Worm (Caenorhabditis elegans) whole organism, mixed stage, embryonic: Measurements from ENCODE around the gene T14G8.3.

ENCODE experiments used
- M03D4.4 ChIP-seq: sonication (generic microtip); optimal IDR thresholded peaks from 2 replicates; lab custom pipeline; 2017; ENCODE audit warnings: mild to moderate bottlenecking, missing genetic modification characterization, missing compliant biosample characterization
- bed-3 ChIP-seq: fragments of 200-800 bp; sonication (Bioruptor generic); optimal IDR thresholded peaks from 3 replicates; lab custom pipeline; 2018; ENCODE audit warnings: mild to moderate bottlenecking, missing genetic modification characterization, moderate library complexity, missing compliant biosample characterization
- ceh-39 ChIP-seq: fragments of 150-350 bp; optimal IDR thresholded peaks from 2 replicates; lab custom pipeline; 2014; ENCODE audit warnings: missing biosample characterization, missing genetic modification characterization
- ceh-43 ChIP-seq: fragments of 200-800 bp; sonication (Bioruptor generic); optimal IDR thresholded peaks from 2 replicates; lab custom pipeline; 2018; ENCODE audit warnings: mild to moderate bottlenecking, missing genetic modification characterization, moderate library complexity, missing compliant biosample characterization
- ces-1 ChIP-seq: fragments of 150-350 bp; optimal IDR thresholded peaks from 2 replicates; lab custom pipeline; 2014; ENCODE audit warnings: missing biosample characterization, missing genetic modification reagents, missing genetic modification characterization
- elt-1 ChIP-seq: sonication (generic microtip); optimal IDR thresholded peaks from 2 replicates; lab custom pipeline; 2017; ENCODE audit warnings: missing genetic modification characterization, mild to moderate bottlenecking, missing compliant biosample characterization, antibody characterized with exemption, moderate library complexity, borderline replicate concordance; ENCODE audit not compliant: insufficient read depth
- elt-3 ChIP-seq: fragments of 150-350 bp; optimal IDR thresholded peaks from 2 replicates; lab custom pipeline; 2014; ENCODE audit warnings: missing biosample characterization, missing genetic modification characterization
- flh-1 ChIP-seq: fragments of 200-800 bp; sonication (Bioruptor generic); optimal IDR thresholded peaks from 2 replicates; lab custom pipeline; 2018; ENCODE audit warnings: mild to moderate bottlenecking, missing genetic modification characterization, moderate library complexity, missing compliant biosample characterization
- ham-2 ChIP-seq: fragments of 200-800 bp; sonication (Bioruptor generic); optimal IDR thresholded peaks from 2 replicates; lab custom pipeline; 2018; ENCODE audit warnings: mild to moderate bottlenecking, missing genetic modification characterization, missing compliant biosample characterization
- lin-13 ChIP-seq: fragments of 150-350 bp; optimal IDR thresholded peaks from 2 replicates; lab custom pipeline; 2014; ENCODE audit warnings: missing biosample characterization, missing genetic modification characterization
- lin-32 ChIP-seq: fragments of 200-800 bp; sonication (Bioruptor generic); optimal IDR thresholded peaks from 2 replicates; lab custom pipeline; 2018; ENCODE audit warnings: mild to moderate bottlenecking, missing genetic modification characterization, missing compliant biosample characterization
- lsy-2 ChIP-seq: fragments of 150-350 bp; optimal IDR thresholded peaks from 2 replicates; lab custom pipeline; 2014; ENCODE audit warnings: missing biosample characterization, missing genetic modification characterization
- mab-5 ChIP-seq: fragments of 150-350 bp; optimal IDR thresholded peaks from 2 replicates; lab custom pipeline; 2014; ENCODE audit warnings: missing biosample characterization, missing genetic modification characterization
- mls-2 ChIP-seq: sonication (generic microtip); optimal IDR thresholded peaks from 2 replicates; lab custom pipeline; 2016; ENCODE audit warnings: mild to moderate bottlenecking, missing genetic modification characterization, moderate library complexity, missing compliant biosample characterization
- nhr-12 ChIP-seq: fragments of 150-350 bp; optimal IDR thresholded peaks from 2 replicates; lab custom pipeline; 2014; ENCODE audit warnings: missing biosample characterization, missing genetic modification characterization
- nhr-2 ChIP-seq: fragments of 150-350 bp; optimal IDR thresholded peaks from 2 replicates; lab custom pipeline; 2014; ENCODE audit warnings: missing biosample characterization, missing genetic modification characterization
- nhr-237 ChIP-seq: fragments of 150-350 bp; optimal IDR thresholded peaks from 2 replicates; lab custom pipeline; 2014; ENCODE audit warnings: missing biosample characterization, missing genetic modification characterization
- nhr-28 ChIP-seq: fragments of 150-350 bp; optimal IDR thresholded peaks from 2 replicates; lab custom pipeline; 2014; ENCODE audit warnings: missing biosample characterization, missing genetic modification characterization
- nhr-76 ChIP-seq: sonication (generic microtip); optimal IDR thresholded peaks from 2 replicates; lab custom pipeline; 2017; ENCODE audit warnings: missing biosample characterization, missing genetic modification characterization
- pha-4 ChIP-seq: fragments of 150-350 bp; optimal IDR thresholded peaks from 2 replicates; lab custom pipeline; 2018; ENCODE audit warnings: missing biosample characterization, missing genetic modification reagents, missing genetic modification characterization
- sem-2 ChIP-seq: fragments of 200-800 bp; sonication (Bioruptor generic); optimal IDR thresholded peaks from 2 replicates; lab custom pipeline; 2018; ENCODE audit warnings: mild to moderate bottlenecking, missing genetic modification characterization, missing compliant biosample characterization
- snpc-4 ChIP-seq: fragments of 150-350 bp; optimal IDR thresholded peaks from 2 replicates; lab custom pipeline; 2014; ENCODE audit warnings: missing biosample characterization, missing genetic modification characterization
- sptf-1 ChIP-seq: sonication (generic microtip); optimal IDR thresholded peaks from 2 replicates; lab custom pipeline; 2017; ENCODE audit warnings: mild to moderate bottlenecking, missing genetic modification characterization, moderate library complexity, missing compliant biosample characterization
- tbx-8 ChIP-seq: fragments of 200-800 bp; sonication (Bioruptor generic); optimal IDR thresholded peaks from 2 replicates; lab custom pipeline; 2018; ENCODE audit warnings: mild to moderate bottlenecking, missing genetic modification characterization, moderate library complexity, missing compliant biosample characterization
- unc-120 ChIP-seq: sonication (generic microtip); optimal IDR thresholded peaks from 2 replicates; lab custom pipeline; 2017; ENCODE audit warnings: missing genetic modification characterization, missing compliant biosample characterization; ENCODE audit not compliant: poor library complexity, severe bottlenecking
- unc-39 ChIP-seq: fragments of 150-350 bp; optimal IDR thresholded peaks from 2 replicates; lab custom pipeline; 2014; ENCODE audit warnings: missing biosample characterization, missing genetic modification characterization
- unc-62 ChIP-seq: fragments of 150-350 bp; optimal IDR thresholded peaks from 2 replicates; lab custom pipeline; 2014; ENCODE audit warnings: missing biosample characterization, missing genetic modification reagents, missing genetic modification characterization
- zip-8 ChIP-seq: fragments of 150-350 bp; optimal IDR thresholded peaks from 2 replicates; lab custom pipeline; 2014; ENCODE audit warnings: missing biosample characterization, missing genetic modification characterization
- ztf-11 ChIP-seq: fragments of 150-350 bp; optimal IDR thresholded peaks from 2 replicates; lab custom pipeline; 2014; ENCODE audit warnings: missing biosample characterization, missing genetic modification characterization

T14G8.3 gene

DNA sequence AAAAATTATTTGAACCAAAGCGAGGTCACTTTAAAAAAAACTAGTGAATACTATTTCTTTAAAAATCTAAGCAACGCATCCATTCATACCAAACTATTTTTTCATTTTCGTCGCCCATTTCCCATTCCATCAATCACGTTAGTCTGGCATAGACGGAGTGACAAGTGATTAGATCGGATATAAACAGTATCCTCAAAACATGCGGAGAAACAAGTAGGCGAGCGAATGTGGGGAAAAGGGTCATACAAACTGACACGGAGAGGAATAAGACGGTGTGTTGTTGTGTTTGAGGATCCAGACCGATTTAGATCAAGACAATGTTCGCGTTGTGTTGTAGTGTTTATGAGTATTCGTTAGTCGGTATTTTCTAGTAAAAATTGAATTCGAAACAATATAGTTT, 51.4 kb downstream of the T14G8.3 start:
- TF ChIP-seq mls-2 (no peak), unc-62 (GFP tag; lab: Kevin White, UChicago) (peak; percentile 61)

DNA sequence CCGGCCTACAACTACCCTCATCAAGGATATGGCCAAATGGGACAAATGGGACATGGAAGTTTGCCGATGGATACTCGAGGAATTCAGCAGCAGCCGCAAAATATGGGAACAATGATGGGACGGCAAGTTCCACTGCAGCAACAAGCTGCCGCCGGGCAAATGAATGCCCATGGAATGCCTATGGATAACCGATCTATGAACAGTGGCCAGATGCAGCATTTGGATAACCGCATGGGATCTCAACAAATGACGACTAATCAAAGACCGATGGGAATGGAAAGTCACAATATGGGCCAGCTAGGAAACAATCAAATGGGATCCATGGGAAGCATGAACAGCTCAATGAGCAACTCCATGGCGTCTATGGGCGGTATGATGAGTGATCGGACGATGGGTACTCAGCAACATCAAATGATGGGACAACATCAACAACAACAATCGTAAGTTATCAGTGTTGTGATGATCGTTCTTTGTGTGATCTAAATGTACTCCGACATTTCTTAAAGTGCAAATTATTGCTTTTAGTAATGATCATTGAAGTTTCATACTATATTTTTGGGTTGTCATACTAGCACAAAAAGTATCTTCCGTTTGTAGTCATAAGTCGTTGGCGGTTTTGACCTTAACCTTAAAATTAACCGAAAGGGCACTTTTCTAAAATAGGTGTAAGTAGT, 52.5 kb downstream of the T14G8.3 start:
- TF ChIP-seq zip-8 (tag; lab: Kevin White, UChicago) (no peak), sem-2 (no peak), sptf-1 (tag; lab: Kevin White, UChicago) (no peak), ztf-11 (no peak), nhr-2 (no peak), elt-3 (tag; lab: Kevin White, UChicago) (no peak), elt-1 (tag; lab: Kevin White, UChicago) (no peak), lin-32 (GFP tag; lab: Kevin White, UChicago) (no peak), mab-5 (tag; lab: Kevin White, UChicago) (no peak), unc-62 (GFP tag; lab: Kevin White, UChicago) (no peak), nhr-237 (no peak), lsy-2 (tag; lab: Kevin White, UChicago) (no peak), lin-13 (no peak), mls-2 (no peak), ceh-39 (tag; lab: Kevin White, UChicago) (no peak)

ce11 chrX:12914209-12914608, 53.2 kb downstream of the T14G8.3 start:
- TF ChIP-seq snpc-4 = no peak
- no peak for TF ChIP-seq elt-1 (tag; lab: Kevin White, UChicago)
- TF ChIP-seq elt-3 (tag; lab: Kevin White, UChicago) = no peak
- no peak for TF ChIP-seq ham-2 (GFP tag; lab: Kevin White, UChicago)
- TF ChIP-seq unc-120 = no peak
- TF ChIP-seq mab-5 (tag; lab: Kevin White, UChicago) = no peak
- no peak for TF ChIP-seq nhr-28 (tag; lab: Kevin White, UChicago)
- no peak for TF ChIP-seq ceh-39 (tag; lab: Kevin White, UChicago)
- TF ChIP-seq M03D4.4 = no peak
- no peak for TF ChIP-seq nhr-76 (tag; lab: Kevin White, UChicago)
- no peak for TF ChIP-seq bed-3
- TF ChIP-seq ceh-43 (GFP tag; lab: Kevin White, UChicago) = no peak
- TF ChIP-seq ztf-11 = no peak
- no peak for TF ChIP-seq lsy-2 (tag; lab: Kevin White, UChicago)
- TF ChIP-seq nhr-12 (tag; lab: Kevin White, UChicago) = no peak
- TF ChIP-seq, all 35 proteins: peak for 0

DNA sequence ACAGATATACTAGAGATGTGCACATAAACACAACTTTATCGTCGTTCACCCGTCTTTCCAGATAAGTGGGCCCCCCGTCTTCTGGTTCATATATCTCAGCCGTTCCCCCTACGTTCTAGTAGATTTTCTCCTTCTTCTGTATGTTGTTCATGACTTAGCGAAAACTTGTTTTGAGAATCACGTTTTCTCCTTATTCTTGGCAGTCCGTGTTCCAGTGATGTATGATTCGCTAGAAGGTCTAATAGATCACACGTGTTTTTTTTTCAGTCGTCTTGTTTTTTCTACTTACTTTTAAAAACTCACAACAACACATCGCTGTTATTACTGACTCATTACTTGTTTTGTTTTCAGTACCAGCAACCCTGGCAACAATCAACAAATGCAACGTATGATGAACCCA, 54.0 kb downstream of the T14G8.3 start:
- TF ChIP-seq mls-2 = no peak
- no peak for TF ChIP-seq unc-39 (tag; lab: Kevin White, UChicago)
- TF ChIP-seq tbx-8 = no peak
- no peak for TF ChIP-seq ceh-39 (tag; lab: Kevin White, UChicago)
- no peak for TF ChIP-seq ztf-11
- no peak for TF ChIP-seq nhr-28 (tag; lab: Kevin White, UChicago)
- TF ChIP-seq pha-4 = no peak
- no peak for TF ChIP-seq sem-2
- no peak for TF ChIP-seq unc-120
- TF ChIP-seq nhr-2 = no peak
- no peak for TF ChIP-seq ham-2 (GFP tag; lab: Kevin White, UChicago)
- TF ChIP-seq elt-1 (tag; lab: Kevin White, UChicago) = no peak

- TF ChIP-seq flh-1 (no peak), lin-32 (GFP tag; lab: Kevin White, UChicago) (no peak), nhr-12 (tag; lab: Kevin White, UChicago) (no peak), sem-2 (no peak), zip-8 (tag; lab: Kevin White, UChicago) (no peak), ceh-39 (tag; lab: Kevin White, UChicago) (no peak), nhr-2 (no peak)
Observed at ce11 chrX:12915693-12916092, 54.7 kb downstream of the T14G8.3 start.

- TF ChIP-seq flh-1 (no peak), pha-4 (no peak), ces-1 (GFP tag; lab: Kevin White, UChicago) (peak; percentile 74)
- TF ChIP-seq, all 35 proteins: peak for 1
Observed at ce11 chrX:12916418-12916817, 55.4 kb downstream of the T14G8.3 start.
